Fruit fly (Drosophila melanogaster) whole organism, embryonic: ENCODE measurements around the gene CG13084.

Experiments
- Aef1 ChIP-seq: fragments of 200-800 bp; sonication (Bioruptor generic); IDR thresholded peaks from 3 replicates; pipeline ENCODE4 v1.3.6; 2022; ENCODE audit warnings: missing biosample characterization, missing genetic modification characterization
- Asciz ChIP-seq: fragments of 200-800 bp; sonication (Bioruptor generic); optimal IDR thresholded peaks from 2 replicates; lab custom pipeline; 2017; ENCODE audit warnings: missing biosample characterization, mild to moderate bottlenecking, missing genetic modification characterization, missing genetic modification reagents
- B-H1 ChIP-seq: fragments of 200-800 bp; sonication (Bioruptor generic); IDR thresholded peaks from 3 replicates; pipeline ENCODE4 v1.3.6; 2022; ENCODE audit warnings: missing biosample characterization, missing genetic modification characterization
- Bgb ChIP-seq: fragments of 200-800 bp; sonication (Bioruptor generic); IDR thresholded peaks from 2 replicates; pipeline ENCODE4 v1.3.6; 2022; ENCODE audit warnings: missing biosample characterization, missing genetic modification characterization; ENCODE audit not compliant: partially characterized antibody
- C15 ChIP-seq: fragments of 200-800 bp; sonication (Bioruptor generic); IDR thresholded peaks from 3 replicates; pipeline ENCODE4 v1.3.6; 2022; ENCODE audit warnings: missing biosample characterization, missing genetic modification characterization
- CG10209 ChIP-seq: fragments of 200-800 bp; sonication (Bioruptor generic); optimal IDR thresholded peaks from 3 replicates; lab custom pipeline; 2017; ENCODE audit warnings: missing biosample characterization, mild to moderate bottlenecking, missing genetic modification characterization, missing genetic modification reagents
- CG11504 ChIP-seq: fragments of 200-800 bp; sonication (Bioruptor generic); optimal IDR thresholded peaks from 3 replicates; lab custom pipeline; 2019; ENCODE audit warnings: missing biosample characterization, mild to moderate bottlenecking, missing genetic modification characterization, moderate library complexity
- CG14710 ChIP-seq: fragments of 200-800 bp; sonication (Bioruptor generic); optimal IDR thresholded peaks from 3 replicates; lab custom pipeline; 2019; ENCODE audit warnings: missing biosample characterization, mild to moderate bottlenecking, missing genetic modification characterization, moderate library complexity
- CG14965 ChIP-seq: fragments of 200-800 bp; sonication (Bioruptor generic); optimal IDR thresholded peaks from 2 replicates; lab custom pipeline; 2016; ENCODE audit warnings: missing biosample characterization, missing genetic modification characterization, borderline replicate concordance
- CG15011 ChIP-seq: fragments of 200-800 bp; sonication (Bioruptor generic); optimal IDR thresholded peaks from 3 replicates; lab custom pipeline; 2018; ENCODE audit warnings: missing biosample characterization, mild to moderate bottlenecking, missing genetic modification characterization
- CG2199 ChIP-seq: fragments of 200-800 bp; sonication (Bioruptor generic); IDR thresholded peaks from 3 replicates; pipeline ENCODE4 v1.3.6; 2022; ENCODE audit warnings: missing biosample characterization, missing genetic modification characterization
- CG30431 ChIP-seq: fragments of 200-800 bp; sonication (Bioruptor generic); optimal IDR thresholded peaks from 2 replicates; lab custom pipeline; 2017; ENCODE audit warnings: missing biosample characterization, missing genetic modification characterization
- CG3065 ChIP-seq: fragments of 200-800 bp; sonication (Bioruptor generic); optimal IDR thresholded peaks from 2 replicates; lab custom pipeline; 2016; ENCODE audit warnings: missing biosample characterization, missing genetic modification characterization
- CG31441 ChIP-seq: fragments of 200-800 bp; sonication (Bioruptor generic); IDR thresholded peaks from 2 replicates; pipeline ENCODE4 v1.3.6; 2022; ENCODE audit warnings: missing biosample characterization, missing genetic modification characterization
- CG4730 ChIP-seq: fragments of 200-800 bp; sonication (Bioruptor generic); IDR thresholded peaks from 2 replicates; pipeline ENCODE4 v1.3.6; 2022; ENCODE audit warnings: missing biosample characterization, missing genetic modification characterization
- CG6689 ChIP-seq: fragments of 200-800 bp; sonication (Bioruptor generic); IDR thresholded peaks from 2 replicates; pipeline ENCODE4 v1.3.6; 2022; ENCODE audit warnings: missing biosample characterization, missing genetic modification characterization
- CG6791 ChIP-seq: fragments of 200-800 bp; sonication (Bioruptor generic); IDR thresholded peaks from 3 replicates; pipeline ENCODE4 v1.3.6; 2022; ENCODE audit warnings: missing biosample characterization, missing genetic modification characterization; ENCODE audit not compliant: partially characterized antibody
- CoRest ChIP-seq: fragments of 200-800 bp; sonication (Bioruptor generic); optimal IDR thresholded peaks from 3 replicates; lab custom pipeline; 2018; ENCODE audit warnings: missing biosample characterization, mild to moderate bottlenecking, missing genetic modification characterization, moderate library complexity
- Deaf1 ChIP-seq: fragments of 200-800 bp; optimal IDR thresholded peaks from 3 replicates; lab custom pipeline; 2019; ENCODE audit warnings: missing biosample characterization, mild to moderate bottlenecking, missing genetic modification characterization, moderate library complexity
- Dp ChIP-seq: fragments of 200-800 bp; sonication (Bioruptor generic); optimal IDR thresholded peaks from 2 replicates; lab custom pipeline; 2018; ENCODE audit warnings: missing biosample characterization, mild to moderate bottlenecking, missing genetic modification characterization, moderate library complexity
- E2f2 ChIP-seq: fragments of 200-800 bp; sonication (Bioruptor generic); IDR thresholded peaks from 2 replicates; pipeline ENCODE4 v1.3.6; 2022; ENCODE audit warnings: missing biosample characterization, missing genetic modification characterization
- H15 ChIP-seq: fragments of 200-800 bp; sonication (Bioruptor generic); IDR thresholded peaks from 3 replicates; pipeline ENCODE4 v1.3.6; 2022; ENCODE audit warnings: missing biosample characterization, missing genetic modification characterization
- HmgD ChIP-seq: fragments of 200-800 bp; sonication (Bioruptor generic); optimal IDR thresholded peaks from 3 replicates; lab custom pipeline; 2016; ENCODE audit warnings: missing biosample characterization, missing genetic modification characterization
- NC2β ChIP-seq: fragments of 200-800 bp; sonication (Bioruptor generic); optimal IDR thresholded peaks from 2 replicates; lab custom pipeline; 2016; ENCODE audit warnings: missing biosample characterization, missing genetic modification characterization
- NfI ChIP-seq: fragments of 200-800 bp; sonication (Bioruptor generic); optimal IDR thresholded peaks from 3 replicates; lab custom pipeline; 2018; ENCODE audit warnings: missing biosample characterization, mild to moderate bottlenecking, missing genetic modification characterization, moderate library complexity
- Sin3A ChIP-seq: fragments of >200 bp; optimal IDR thresholded peaks from 2 replicates; lab custom pipeline; 2018
- Six4 ChIP-seq: fragments of 200-800 bp; sonication (Bioruptor generic); optimal IDR thresholded peaks from 2 replicates; lab custom pipeline; 2016; ENCODE audit warnings: missing biosample characterization, missing genetic modification characterization
- abd-A ChIP-seq: fragments of 200-800 bp; sonication (Bioruptor generic); optimal IDR thresholded peaks from 3 replicates; lab custom pipeline; 2019; ENCODE audit warnings: missing biosample characterization, mild to moderate bottlenecking, missing genetic modification characterization, moderate library complexity
- ap ChIP-seq: fragments of 200-800 bp; sonication (Bioruptor generic); IDR thresholded peaks from 2 replicates; pipeline ENCODE4 v1.3.6; 2022; ENCODE audit warnings: missing biosample characterization, missing genetic modification characterization
- bowl ChIP-seq: fragments of 200-800 bp; sonication (Bioruptor generic); IDR thresholded peaks from 2 replicates; pipeline ENCODE4 v1.3.6; 2022; ENCODE audit warnings: missing biosample characterization, missing genetic modification characterization
- croc ChIP-seq: fragments of 200-800 bp; sonication (Bioruptor generic); conservative IDR thresholded peaks from 3 replicates; pipeline ENCODE4 v1.3.6; 2022; ENCODE audit warnings: missing biosample characterization, missing genetic modification characterization
- danr ChIP-seq: fragments of 200-800 bp; sonication (Bioruptor generic); IDR thresholded peaks from 2 replicates; pipeline ENCODE4 v1.3.6; 2022; ENCODE audit warnings: missing biosample characterization, missing genetic modification characterization
- exex ChIP-seq: fragments of 200-800 bp; sonication (Bioruptor generic); optimal IDR thresholded peaks from 4 replicates; lab custom pipeline; 2018; ENCODE audit warnings: missing biosample characterization, mild to moderate bottlenecking, missing genetic modification characterization, moderate library complexity
- fu2 ChIP-seq: fragments of 200-800 bp; sonication (Bioruptor generic); optimal IDR thresholded peaks from 2 replicates; lab custom pipeline; 2016; ENCODE audit warnings: missing biosample characterization, missing genetic modification characterization
- gce ChIP-seq: fragments of 200-800 bp; sonication (Bioruptor generic); IDR thresholded peaks from 3 replicates; pipeline ENCODE4 v1.3.6; 2022; ENCODE audit warnings: missing biosample characterization, missing genetic modification characterization
- grau ChIP-seq: fragments of 200-800 bp; optimal IDR thresholded peaks from 3 replicates; lab custom pipeline; 2019; ENCODE audit warnings: missing biosample characterization, mild to moderate bottlenecking, missing genetic modification characterization, moderate library complexity
- gsb ChIP-seq: fragments of 200-800 bp; sonication (Bioruptor generic); IDR thresholded peaks from 2 replicates; pipeline ENCODE4 v1.3.6; 2022; ENCODE audit warnings: missing biosample characterization, missing genetic modification characterization
- hbn ChIP-seq: fragments of 200-800 bp; sonication (Bioruptor generic); IDR thresholded peaks from 2 replicates; pipeline ENCODE4 v1.3.6; 2022; ENCODE audit warnings: missing biosample characterization, missing genetic modification characterization; ENCODE audit not compliant: partially characterized antibody
- kni ChIP-seq: fragments of 200-800 bp; sonication (Bioruptor generic); optimal IDR thresholded peaks from 3 replicates; lab custom pipeline; 2017; ENCODE audit warnings: mild to moderate bottlenecking, missing biosample characterization, missing genetic modification reagents, missing genetic modification characterization
- nau ChIP-seq: fragments of 200-800 bp; sonication (Bioruptor generic); optimal IDR thresholded peaks from 3 replicates; lab custom pipeline; 2017; ENCODE audit warnings: missing biosample characterization, mild to moderate bottlenecking, missing genetic modification characterization, missing genetic modification reagents
- otp ChIP-seq: fragments of 200-800 bp; sonication (Bioruptor generic); IDR thresholded peaks from 3 replicates; pipeline ENCODE4, ENCODE4 v1.3.6; 2022; ENCODE audit warnings: missing biosample characterization, missing genetic modification characterization
- peb ChIP-seq: fragments of 200-800 bp; sonication (Bioruptor generic); IDR thresholded peaks from 2 replicates; pipeline ENCODE4 v1.3.6; 2022; ENCODE audit warnings: missing biosample characterization, missing genetic modification characterization
- pum ChIP-seq: fragments of 200-800 bp; sonication (Bioruptor generic); optimal IDR thresholded peaks from 2 replicates; lab custom pipeline; 2016; ENCODE audit warnings: missing biosample characterization, missing genetic modification characterization
- pzg ChIP-seq: fragments of 200-800 bp; sonication (Bioruptor generic); optimal IDR thresholded peaks from 3 replicates; lab custom pipeline; 2018; ENCODE audit warnings: missing biosample characterization, mild to moderate bottlenecking, missing genetic modification characterization, moderate library complexity
- salm ChIP-seq: fragments of 200-800 bp; sonication (Bioruptor generic); optimal IDR thresholded peaks from 2 replicates; lab custom pipeline; 2018; ENCODE audit warnings: missing biosample characterization, mild to moderate bottlenecking, missing genetic modification characterization
- sna ChIP-seq: fragments of 200-800 bp; sonication (Bioruptor generic); IDR thresholded peaks from 2 replicates; pipeline ENCODE4 v1.3.6; 2022; ENCODE audit warnings: missing biosample characterization, missing genetic modification characterization; ENCODE audit not compliant: partially characterized antibody
- stwl ChIP-seq: fragments of 200-800 bp; sonication (Bioruptor generic); optimal IDR thresholded peaks from 3 replicates; lab custom pipeline; 2018; ENCODE audit warnings: missing biosample characterization, mild to moderate bottlenecking, missing genetic modification characterization, moderate library complexity
- tup ChIP-seq: fragments of 200-800 bp; sonication (Bioruptor generic); optimal IDR thresholded peaks from 2 replicates; lab custom pipeline; 2016; ENCODE audit warnings: missing biosample characterization, mild to moderate bottlenecking, missing genetic modification characterization, moderate library complexity
- twi ChIP-seq: fragments of 200-800 bp; optimal IDR thresholded peaks from 2 replicates; lab custom pipeline; 2019; ENCODE audit warnings: missing biosample characterization, mild to moderate bottlenecking, missing genetic modification characterization, moderate library complexity
- unc-4 ChIP-seq: fragments of 200-800 bp; sonication (Bioruptor generic); IDR thresholded peaks from 2 replicates; pipeline ENCODE4 v1.3.6; 2022; ENCODE audit warnings: missing biosample characterization, missing genetic modification characterization; ENCODE audit not compliant: partially characterized antibody
- vvl ChIP-seq: fragments of 200-800 bp; sonication (Bioruptor generic); IDR thresholded peaks from 2 replicates; pipeline ENCODE4 v1.3.6; 2022; ENCODE audit warnings: missing biosample characterization, missing genetic modification characterization
- zen ChIP-seq: fragments of 200-800 bp; sonication (Bioruptor generic); optimal IDR thresholded peaks from 3 replicates; lab custom pipeline; 2018; ENCODE audit warnings: missing biosample characterization, mild to moderate bottlenecking, missing genetic modification characterization, moderate library complexity

Gene CG13084

DNA sequence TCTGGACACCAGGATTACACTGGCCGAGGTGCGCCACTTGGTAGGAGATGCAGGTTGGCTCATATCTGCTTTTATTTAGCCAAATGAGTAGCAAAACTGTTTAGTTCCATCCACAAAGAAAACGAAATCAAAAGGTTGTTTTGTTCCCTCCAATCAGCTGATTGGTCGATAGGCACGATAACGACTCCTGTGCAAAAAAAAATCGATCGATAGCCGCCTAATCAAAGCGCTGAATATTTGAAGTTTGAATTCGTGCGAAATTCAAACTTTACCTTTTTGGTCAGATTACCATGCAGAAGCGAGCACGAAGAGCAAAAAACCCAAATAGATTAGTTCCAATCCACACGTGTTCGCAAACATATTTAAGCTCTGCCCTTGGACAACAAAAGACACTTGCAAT, at the start of gene CG13084, which contains the start of gene CG10195 (continued):
- TF ChIP-seq CoRest (tag; lab: Kevin White, UChicago) (no peak), pzg (peak; percentile 15), hbn (GFP tag; lab: Robert Waterston, UW) (peak; percentile 31; the same call in 1 of the 2 replicates), Bgb (peak; percentile 27; the same call in 1 of the 2 replicates), twi (tag; lab: Kevin White, UChicago) (no peak), unc-4 (GFP tag; lab: Robert Waterston, UW) (no peak), NfI (GFP tag; lab: Kevin White, UChicago) (no peak), Sin3A (no peak), C15 (no peak), gce (GFP tag; lab: Robert Waterston, UW) (no peak), pum (GFP tag; lab: Kevin White, UChicago) (no peak), CG2199 (no peak), CG11504 (tag; lab: Kevin White, UChicago) (no peak), CG10209 (no peak), Six4 (no peak), Deaf1 (tag; lab: Kevin White, UChicago) (no peak), nau (GFP tag; lab: Kevin White, UChicago) (no peak), CG31441 (GFP tag; lab: Robert Waterston, UW) (no peak), otp (GFP tag; lab: Robert Waterston, UW) (no peak), stwl (no peak), croc (GFP tag; lab: Robert Waterston, UW) (no peak), abd-A (tag; lab: Kevin White, UChicago) (no peak), kni (GFP tag; lab: Kevin White, UChicago) (no peak), grau (no peak), bowl (GFP tag; lab: Robert Waterston, UW) (no peak), danr (GFP tag; lab: Robert Waterston, UW) (no peak), CG4730 (GFP tag; lab: Robert Waterston, UW) (no peak), salm (tag; lab: Kevin White, UChicago) (no peak), CG14965 (no peak), sna (peak; percentile 74), exex (tag; lab: Kevin White, UChicago) (no peak), HmgD (GFP tag; lab: Kevin White, UChicago) (no peak), peb (GFP tag; lab: Robert Waterston, UW) (no peak), CG15011 (GFP tag; lab: Kevin White, UChicago) (no peak), NC2β (GFP tag; lab: Kevin White, UChicago) (no peak), Aef1 (no peak), B-H1 (no peak), zen (tag; lab: Kevin White, UChicago) (no peak), ap (GFP tag; lab: Robert Waterston, UW) (no peak), CG6791 (no peak), Asciz (GFP tag; lab: Kevin White, UChicago) (no peak), fu2 (GFP tag; lab: Kevin White, UChicago) (no peak), tup (GFP tag; lab: Kevin White, UChicago) (no peak), Dp (GFP tag; lab: Kevin White, UChicago) (peak; percentile 80), CG30431 (no peak), CG3065 (no peak), H15 (GFP tag; lab: Robert Waterston, UW) (no peak), CG14710 (tag; lab: Kevin White, UChicago) (no peak), gsb (GFP tag; lab: Robert Waterston, UW) (no peak), CG6689 (GFP tag; lab: Robert Waterston, UW) (no peak), vvl (no peak), E2f2 (GFP tag; lab: Robert Waterston, UW) (peak; percentile 91)
